Fruit fly (Drosophila melanogaster) whole organism, pupa: ENCODE data around the gene CG9837.

Experiments used
- CG10348 ChIP-seq: fragments of 200-800 bp; sonication (Bioruptor generic); IDR thresholded peaks from 2 replicates; pipeline ENCODE4 v1.3.6; 2022; ENCODE audit warnings: missing biosample characterization, missing genetic modification characterization
- CG12605 ChIP-seq: fragments of 200-800 bp; sonication (Bioruptor generic); IDR thresholded peaks from 2 replicates; pipeline ENCODE4 v1.3.6; 2022; ENCODE audit warnings: missing biosample characterization, missing genetic modification characterization
- CG13204 ChIP-seq: fragments of 200-800 bp; sonication (Bioruptor generic); optimal IDR thresholded peaks from 2 replicates; lab custom pipeline; 2018; ENCODE audit warnings: missing biosample characterization, mild to moderate bottlenecking, missing genetic modification characterization, moderate library complexity
- CG14655 ChIP-seq: fragments of 200-800 bp; sonication (Bioruptor generic); optimal IDR thresholded peaks from 3 replicates; lab custom pipeline; 2017; ENCODE audit warnings: mild to moderate bottlenecking, missing biosample characterization, missing genetic modification reagents, missing genetic modification characterization
- CG15710 ChIP-seq: fragments of 200-800 bp; sonication (Bioruptor generic); optimal IDR thresholded peaks from 2 replicates; lab custom pipeline; 2018; ENCODE audit warnings: missing biosample characterization, mild to moderate bottlenecking, missing genetic modification characterization, moderate library complexity
- CG17806 ChIP-seq: fragments of 200-800 bp; sonication (Bioruptor generic); optimal IDR thresholded peaks from 2 replicates; lab custom pipeline; 2018; ENCODE audit warnings: missing biosample characterization, mild to moderate bottlenecking, missing genetic modification characterization, moderate library complexity
- CG32121 ChIP-seq: fragments of 200-800 bp; sonication (Bioruptor generic); IDR thresholded peaks from 2 replicates; pipeline ENCODE4 v1.3.6; 2022; ENCODE audit warnings: missing biosample characterization, missing genetic modification characterization
- CG34367 ChIP-seq: fragments of 200-800 bp; sonication (Bioruptor generic); optimal IDR thresholded peaks from 2 replicates; lab custom pipeline; 2018; ENCODE audit warnings: missing biosample characterization, mild to moderate bottlenecking, missing genetic modification characterization
- CG4496 ChIP-seq: fragments of 200-800 bp; sonication (Bioruptor generic); IDR thresholded peaks from 3 replicates; pipeline ENCODE4 v1.3.6; 2022; ENCODE audit warnings: missing biosample characterization, missing genetic modification characterization
- CG8159 ChIP-seq: fragments of 200-800 bp; sonication (Bioruptor generic); optimal IDR thresholded peaks from 3 replicates; lab custom pipeline; 2018; ENCODE audit warnings: missing biosample characterization, mild to moderate bottlenecking, missing genetic modification characterization, moderate library complexity
- CG8301 ChIP-seq: fragments of 200-800 bp; sonication (Bioruptor generic); optimal IDR thresholded peaks from 2 replicates; lab custom pipeline; 2018; ENCODE audit warnings: missing biosample characterization, mild to moderate bottlenecking, missing genetic modification characterization
- CG9948 ChIP-seq: fragments of 200-800 bp; sonication (Bioruptor generic); optimal IDR thresholded peaks from 2 replicates; lab custom pipeline; 2018; ENCODE audit warnings: missing biosample characterization, mild to moderate bottlenecking, missing genetic modification characterization, moderate library complexity
- D1 ChIP-seq: fragments of 200-800 bp; sonication (Bioruptor generic); optimal IDR thresholded peaks from 2 replicates; lab custom pipeline; 2018; ENCODE audit warnings: missing biosample characterization, mild to moderate bottlenecking, missing genetic modification characterization, moderate library complexity
- EcR ChIP-seq: fragments of 200-800 bp; sonication (Bioruptor generic); optimal IDR thresholded peaks from 3 replicates; lab custom pipeline; 2019; ENCODE audit warnings: missing biosample characterization, missing genetic modification characterization, mild to moderate bottlenecking, moderate library complexity, missing genetic modification reagents
- Ets98B ChIP-seq: fragments of 200-800 bp; sonication (Bioruptor generic); IDR thresholded peaks from 2 replicates; pipeline ENCODE4 v1.3.6; 2022; ENCODE audit warnings: missing biosample characterization, missing genetic modification characterization
- Pif1A ChIP-seq: fragments of 200-800 bp; sonication (Bioruptor generic); optimal IDR thresholded peaks from 3 replicates; lab custom pipeline; 2016; ENCODE audit warnings: missing biosample characterization, missing genetic modification characterization
- Pif1B ChIP-seq: fragments of 200-800 bp; sonication (Bioruptor generic); optimal IDR thresholded peaks from 3 replicates; lab custom pipeline; 2016; ENCODE audit warnings: missing biosample characterization, missing genetic modification characterization
- Snoo ChIP-seq: fragments of 200-800 bp; sonication (Bioruptor generic); optimal IDR thresholded peaks from 3 replicates; lab custom pipeline; 2017; ENCODE audit warnings: missing biosample characterization, mild to moderate bottlenecking, missing genetic modification characterization, inconsistent platforms
- fd96Ca ChIP-seq: fragments of 200-800 bp; sonication (Bioruptor generic); IDR thresholded peaks from 3 replicates; pipeline ENCODE4 v1.3.6; 2022; ENCODE audit warnings: missing biosample characterization, missing genetic modification characterization
- gl ChIP-seq: fragments of 200-800 bp; sonication (Bioruptor generic); optimal IDR thresholded peaks from 2 replicates; lab custom pipeline; 2018; ENCODE audit warnings: missing biosample characterization, mild to moderate bottlenecking, missing genetic modification characterization
- rn ChIP-seq: fragments of 200-800 bp; sonication (Bioruptor generic); IDR thresholded peaks from 2 replicates; pipeline ENCODE4 v1.3.6; 2022; ENCODE audit warnings: missing biosample characterization, missing genetic modification characterization

CG9837 gene

dm6 chr3R:8850616-8851015, 37.2 kb upstream of the CG9837 start:
- TF ChIP-seq CG12605 (GFP tag; lab: Robert Waterston, UW) (no peak), CG34367 (no peak), gl (tag; lab: Kevin White, UChicago) (no peak), CG17806 (tag; lab: Kevin White, UChicago) (no peak), CG8301 (tag; lab: Kevin White, UChicago) (no peak), EcR (GFP tag; lab: Kevin White, UChicago) (no peak), CG32121 (no peak), Pif1B (GFP tag; lab: Kevin White, UChicago) (no peak), Pif1A (GFP tag; lab: Kevin White, UChicago) (no peak), CG10348 (GFP tag; lab: Robert Waterston, UW) (no peak), rn (GFP tag; lab: Robert Waterston, UW) (no peak), CG13204 (GFP tag; lab: Kevin White, UChicago) (no peak), CG9948 (tag; lab: Kevin White, UChicago) (no peak), Snoo (tag; lab: Kevin White, UChicago) (no peak), CG14655 (GFP tag; lab: Kevin White, UChicago) (no peak), CG4496 (GFP tag; lab: Robert Waterston, UW) (no peak)

DNA sequence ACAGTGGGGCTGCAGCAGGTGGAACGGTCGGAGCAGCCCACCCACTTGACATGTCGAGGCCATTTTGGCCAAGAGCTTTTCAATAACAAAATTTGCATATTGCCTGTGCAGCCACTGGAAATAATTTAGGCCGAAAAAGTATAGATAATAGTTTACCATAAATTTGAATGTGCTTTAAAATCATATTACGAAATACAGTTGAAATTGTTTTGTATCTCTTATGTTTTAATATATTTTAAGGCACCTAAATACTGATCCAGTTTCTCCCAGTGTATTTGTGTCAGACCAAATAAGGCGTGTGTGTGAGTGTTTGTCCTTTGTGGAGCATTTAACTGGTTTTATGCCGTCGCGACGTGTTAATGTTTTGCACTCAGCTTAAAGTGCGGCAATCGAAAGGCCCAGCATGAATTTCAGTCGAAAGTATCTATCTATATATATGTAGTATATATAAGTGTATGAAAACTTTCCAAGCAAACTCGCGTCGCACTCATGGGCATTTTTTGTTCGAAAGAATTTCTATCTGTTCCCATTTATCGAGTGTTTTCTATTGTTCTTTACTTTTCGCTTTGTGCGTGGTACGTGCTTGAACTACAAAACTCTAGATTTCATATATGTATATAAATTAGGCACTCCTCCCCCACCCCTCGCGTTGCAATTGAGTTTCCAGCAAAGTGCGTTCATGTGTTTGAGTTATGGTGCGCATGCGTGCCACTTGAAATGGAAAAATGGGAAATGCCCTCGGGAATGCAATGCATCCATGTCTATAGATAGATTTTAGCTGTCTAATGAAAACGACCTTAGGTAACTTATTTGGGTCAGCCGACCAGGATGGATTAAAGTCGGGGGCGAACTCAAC, 36.2 kb upstream of the CG9837 start:
- TF ChIP-seq CG8301 (tag; lab: Kevin White, UChicago) (peak; percentile 65), CG17806 (tag; lab: Kevin White, UChicago) (peak; percentile 69), CG9948 (tag; lab: Kevin White, UChicago) (peak; percentile 60), EcR (GFP tag; lab: Kevin White, UChicago) (no peak), Pif1B (GFP tag; lab: Kevin White, UChicago) (peak; percentile 31), Ets98B (GFP tag; lab: Robert Waterston, UW) (peak; percentile 60), CG32121 (peak; percentile 72; the same call in 1 of the 2 replicates), gl (tag; lab: Kevin White, UChicago) (no peak), CG34367 (peak; percentile 55), CG15710 (tag; lab: Kevin White, UChicago) (peak; percentile 60), CG13204 (GFP tag; lab: Kevin White, UChicago) (no peak), CG12605 (GFP tag; lab: Robert Waterston, UW) (0 out of 2 replicates have a peak, but pooled peaks have one; percentile 31), D1 (tag; lab: Kevin White, UChicago) (no peak), CG8159 (tag; lab: Kevin White, UChicago) (peak; percentile 65), Snoo (tag; lab: Kevin White, UChicago) (no peak), rn (GFP tag; lab: Robert Waterston, UW) (no peak), fd96Ca (GFP tag; lab: Robert Waterston, UW) (no peak), Pif1A (GFP tag; lab: Kevin White, UChicago) (peak; percentile 62), CG14655 (GFP tag; lab: Kevin White, UChicago) (peak; percentile 68), CG4496 (GFP tag; lab: Robert Waterston, UW) (peak; percentile 81), CG10348 (GFP tag; lab: Robert Waterston, UW) (no peak)
- TF ChIP-seq, all 21 proteins: peak for 13

DNA sequence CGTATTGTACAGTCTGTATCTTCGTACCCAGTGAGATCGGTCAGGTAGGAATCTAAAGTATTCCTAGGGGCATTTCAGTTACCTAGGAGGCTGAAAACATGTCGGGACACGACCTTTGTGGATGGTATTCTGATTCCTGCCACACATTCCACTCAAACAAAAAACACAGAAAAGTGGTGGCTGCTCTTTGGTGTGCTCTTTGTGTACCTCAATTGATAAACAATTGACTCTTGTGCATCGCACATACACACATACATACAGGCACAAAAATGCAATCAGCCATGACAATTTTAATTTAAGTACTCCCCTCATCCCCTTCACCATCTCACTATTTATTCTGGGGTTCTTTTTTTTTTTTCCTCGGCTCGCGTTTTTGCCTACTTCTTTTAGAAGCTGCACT, 34.8 kb upstream of the CG9837 start:
- no peak for TF ChIP-seq CG8159 (tag; lab: Kevin White, UChicago)
- no peak for TF ChIP-seq CG12605 (GFP tag; lab: Robert Waterston, UW)
- no peak for TF ChIP-seq D1 (tag; lab: Kevin White, UChicago)
- no peak for TF ChIP-seq Ets98B (GFP tag; lab: Robert Waterston, UW)
- no peak for TF ChIP-seq CG4496 (GFP tag; lab: Robert Waterston, UW)
- no peak for TF ChIP-seq CG8301 (tag; lab: Kevin White, UChicago)
- TF ChIP-seq Snoo (tag; lab: Kevin White, UChicago), result no peak
- TF ChIP-seq CG14655 (GFP tag; lab: Kevin White, UChicago), result no peak
- TF ChIP-seq CG34367, result no peak
- TF ChIP-seq CG9948 (tag; lab: Kevin White, UChicago), result no peak
- TF ChIP-seq CG15710 (tag; lab: Kevin White, UChicago), result no peak
- no peak for TF ChIP-seq CG17806 (tag; lab: Kevin White, UChicago)
- TF ChIP-seq EcR (GFP tag; lab: Kevin White, UChicago), result no peak
- TF ChIP-seq CG32121, result no peak
- TF ChIP-seq Pif1B (GFP tag; lab: Kevin White, UChicago), result no peak

dm6 chr3R:8847096-8847639, 33.8 kb upstream of the CG9837 start:
- TF ChIP-seq EcR (GFP tag; lab: Kevin White, UChicago) (no peak), D1 (tag; lab: Kevin White, UChicago) (no peak), Snoo (tag; lab: Kevin White, UChicago) (no peak), CG8159 (tag; lab: Kevin White, UChicago) (peak; percentile 70), CG9948 (tag; lab: Kevin White, UChicago) (peak; percentile 55), Ets98B (GFP tag; lab: Robert Waterston, UW) (peak; percentile 60; the same call in 1 of the 2 replicates), gl (tag; lab: Kevin White, UChicago) (no peak), fd96Ca (GFP tag; lab: Robert Waterston, UW) (no peak; the same call in 2 of the 3 replicates), CG10348 (GFP tag; lab: Robert Waterston, UW) (no peak), CG34367 (peak; percentile 51), Pif1A (GFP tag; lab: Kevin White, UChicago) (peak; percentile 63), CG17806 (tag; lab: Kevin White, UChicago) (peak; percentile 59), rn (GFP tag; lab: Robert Waterston, UW) (0 out of 2 replicates have a peak, but pooled peaks have one; percentile 52), CG4496 (GFP tag; lab: Robert Waterston, UW) (peak; percentile 65; the same call in 2 of the 3 replicates), CG8301 (tag; lab: Kevin White, UChicago) (peak; percentile 36), CG32121 (peak; percentile 44; the same call in 1 of the 2 replicates), CG15710 (tag; lab: Kevin White, UChicago) (peak; percentile 65), CG14655 (GFP tag; lab: Kevin White, UChicago) (peak; percentile 41), Pif1B (GFP tag; lab: Kevin White, UChicago) (peak; percentile 45), CG12605 (GFP tag; lab: Robert Waterston, UW) (no peak)
